Worm (Caenorhabditis elegans) whole organism, young adult: ENCODE results near the gene C28C12.1.

Experiments
- Y95B8A.8 ChIP-seq: fragments of 200-800 bp; sonication (Bioruptor generic); IDR thresholded peaks from 2 replicates; pipeline ENCODE4 v1.3.6; 2022; ENCODE audit warnings: missing genetic modification reagents, missing genetic modification characterization, missing compliant biosample characterization
- ama-1 ChIP-seq, 3 experiments: fragments of 150-350 bp in 1 of 3; sonication (generic microtip) in 2 of 3; optimal IDR thresholded peaks; 2 replicates each; lab custom pipeline; 2014 to 2018; ENCODE audit warnings: missing biosample characterization in 2 of 3, missing genetic modification characterization in 2 of 3, missing genetic modification reagents in 2 of 3
- ccch-3 ChIP-seq: fragments of 200-800 bp; sonication (Bioruptor generic); optimal IDR thresholded peaks from 2 replicates; lab custom pipeline; 2018; ENCODE audit warnings: mild to moderate bottlenecking, missing genetic modification characterization, missing compliant biosample characterization
- madf-6 ChIP-seq: fragments of 200-800 bp; sonication (Bioruptor generic); IDR thresholded peaks from 2 replicates; pipeline ENCODE4 v1.3.6; 2022; ENCODE audit warnings: missing genetic modification reagents, missing genetic modification characterization, missing compliant biosample characterization
- pbrm-1 ChIP-seq: fragments of 200-800 bp; sonication (Bioruptor generic); IDR thresholded peaks from 2 replicates; pipeline ENCODE4 v1.3.6; 2022; ENCODE audit warnings: missing genetic modification reagents, missing genetic modification characterization, missing compliant biosample characterization
- ztf-28 ChIP-seq: fragments of 200-800 bp; sonication (Bioruptor generic); IDR thresholded peaks from 2 replicates; pipeline ENCODE4 v1.3.6; 2022; ENCODE audit warnings: missing genetic modification reagents, missing genetic modification characterization, missing compliant biosample characterization

ce11 chrIV:8534997-8535414 is 33.5 kb downstream of the C28C12.1 start:
- TF ChIP-seq madf-6 (GFP tag; lab: Robert Waterston, UW) (no peak), ama-1 (optimal IDR thresholded peaks at IDR 0.05; lab: Kevin White, UChicago) (peak; percentile 27), ama-1 (GFP tag; optimal IDR thresholded peaks at IDR 0.05; lab: Kevin White, UChicago) (no peak), ccch-3 (GFP tag; lab: Kevin White, UChicago) (no peak), ztf-28 (GFP tag; lab: Robert Waterston, UW) (no peak), Y95B8A.8 (no peak), pbrm-1 (no peak)
